Worm (Caenorhabditis elegans) whole organism, L2 larva: ENCODE results near the gene tdpo-1.

ENCODE experiments used
- ceh-16 ChIP-seq: fragments of 150-350 bp; optimal IDR thresholded peaks from 2 replicates; lab custom pipeline; 2014; ENCODE audit warnings: missing biosample characterization, missing genetic modification characterization
- ceh-82 ChIP-seq: fragments of 150-350 bp; optimal IDR thresholded peaks from 2 replicates; lab custom pipeline; 2014; ENCODE audit warnings: missing biosample characterization, missing genetic modification characterization
- lsy-2 ChIP-seq, 2 experiments: fragments of 150-350 bp in 1 of 2; sonication (generic microtip) in 1 of 2; optimal IDR thresholded peaks; 2 replicates each; lab custom pipeline; 2014 to 2017; ENCODE audit warnings: missing biosample characterization in 2 of 2, missing genetic modification characterization in 2 of 2
- mab-5 ChIP-seq: fragments of 150-350 bp; optimal IDR thresholded peaks from 2 replicates; lab custom pipeline; 2014; ENCODE audit warnings: missing biosample characterization, missing genetic modification characterization
- nhr-21 ChIP-seq: fragments of 150-350 bp; optimal IDR thresholded peaks from 2 replicates; lab custom pipeline; 2014; ENCODE audit warnings: missing biosample characterization, missing genetic modification characterization

The tdpo-1 gene

DNA sequence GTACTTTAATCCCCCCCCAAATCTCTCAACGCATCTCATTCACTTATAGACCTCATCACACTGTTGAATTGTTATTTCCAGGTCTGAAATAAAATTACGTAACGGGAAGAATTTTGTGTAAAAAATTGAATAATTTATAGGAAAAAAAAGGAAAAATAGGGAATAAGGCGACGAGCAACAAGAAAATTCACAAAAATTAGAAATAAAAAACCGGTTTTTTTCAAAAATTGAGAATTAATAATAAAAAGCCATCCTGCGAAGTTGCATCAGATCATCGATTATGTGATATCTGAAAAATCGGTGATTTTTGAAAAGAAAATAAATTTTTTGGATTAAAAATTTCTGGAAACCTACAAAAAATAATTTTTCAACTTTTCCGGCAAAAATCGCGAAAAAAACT is 49.3 kb downstream of the tdpo-1 start:
- TF ChIP-seq ceh-16 (tag; lab: Kevin White, UChicago) (no peak), nhr-21 (no peak), mab-5 (no peak), ceh-82 (no peak), lsy-2 (tag; optimal IDR thresholded peaks at IDR 0.05; lab: Kevin White, UChicago) (no peak)
